Worm (Caenorhabditis elegans): Measurements from ENCODE around the gene pqn-74.

Gene pqn-74

DNA sequence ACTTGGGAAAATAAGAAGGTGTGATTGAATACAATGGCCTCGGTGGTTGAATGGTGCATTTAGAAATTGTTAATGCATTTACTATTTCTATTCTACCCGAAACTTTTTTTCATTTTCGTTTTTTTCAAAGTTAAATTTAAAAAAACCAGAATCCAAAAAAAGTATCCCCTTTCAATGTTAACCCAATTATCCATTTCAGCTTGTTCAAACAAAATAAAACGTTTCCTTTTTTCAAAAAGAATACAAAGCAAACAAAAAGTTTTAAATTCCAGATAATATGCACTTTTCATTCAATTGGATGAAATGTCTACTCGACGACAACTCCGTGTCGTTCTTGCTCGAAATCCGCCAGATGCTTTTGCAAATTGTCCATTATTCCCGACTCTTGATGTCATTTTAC, 11.3 kb upstream of the pqn-74 start, which contains the start of gene W02A2.5:
Gene W02A2.5, plus strand, starts transcription at position 301 of the 400 bp plus-strand sequence.
- TF ChIP-seq ceh-82 (tag; optimal IDR thresholded peaks at IDR 0.05) (no peak), sma-9 (GFP tag; optimal IDR thresholded peaks at IDR 0.05) (no peak), sma-9 (tag; optimal IDR thresholded peaks at IDR 0.05) (no peak), lin-13 (GFP tag; optimal IDR thresholded peaks at IDR 0.05) (no peak), unc-55 (GFP tag; optimal IDR thresholded peaks at IDR 0.05) (no peak)

DNA sequence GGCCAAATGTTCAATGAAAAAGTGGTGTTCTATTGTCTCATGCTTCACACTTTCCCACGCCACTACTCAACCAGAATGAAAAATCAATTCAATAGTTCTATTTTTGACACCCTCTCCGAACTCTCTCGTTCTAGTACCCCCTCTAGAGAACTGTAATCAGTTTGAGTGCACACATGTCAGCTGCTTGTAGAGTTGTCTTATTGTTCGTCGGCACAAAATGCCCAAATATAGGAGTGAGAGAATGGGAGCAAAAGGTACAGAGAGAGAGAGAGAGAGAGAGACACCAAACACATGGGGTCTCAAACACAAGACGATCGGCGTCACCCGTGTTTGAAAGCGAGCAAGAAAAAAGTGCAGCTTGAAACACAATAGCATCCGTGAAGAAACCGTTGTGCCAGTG, 3.1 kb upstream of the pqn-74 start:
- no peak for TF ChIP-seq nhr-77 (tag; optimal IDR thresholded peaks at IDR 0.05)
- TF ChIP-seq fos-1 (tag; optimal IDR thresholded peaks at IDR 0.05): peak; percentile 27
- TF ChIP-seq ceh-82 (tag; optimal IDR thresholded peaks at IDR 0.05): no peak
- no peak for TF ChIP-seq crh-2 (tag; optimal IDR thresholded peaks at IDR 0.05)
- TF ChIP-seq lsy-2 (tag; optimal IDR thresholded peaks at IDR 0.05): no peak
- TF ChIP-seq sem-4 (tag; optimal IDR thresholded peaks at IDR 0.05): no peak
- no peak for TF ChIP-seq egl-27 (tag; optimal IDR thresholded peaks at IDR 0.05)
- TF ChIP-seq ztf-4 (tag; optimal IDR thresholded peaks at IDR 0.05): no peak
- TF ChIP-seq nhr-23 (tag; optimal IDR thresholded peaks at IDR 0.05): no peak
- TF ChIP-seq unc-62 (GFP tag; optimal IDR thresholded peaks at IDR 0.05): no peak
- TF ChIP-seq mab-5 (tag; optimal IDR thresholded peaks at IDR 0.05): no peak
- no peak for TF ChIP-seq nhr-237 (tag; optimal IDR thresholded peaks at IDR 0.05)
- no peak for TF ChIP-seq nhr-21 (tag; optimal IDR thresholded peaks at IDR 0.05)
- TF ChIP-seq nhr-25 (tag; optimal IDR thresholded peaks at IDR 0.05): no peak
- TF ChIP-seq aly-2 (tag; optimal IDR thresholded peaks at IDR 0.05): no peak
- no peak for TF ChIP-seq ZK546.5 (tag; optimal IDR thresholded peaks at IDR 0.05)
- peak; percentile 53 for TF ChIP-seq nhr-129 (tag; optimal IDR thresholded peaks at IDR 0.05)
- TF ChIP-seq blmp-1 (tag; optimal IDR thresholded peaks at IDR 0.05; ENCODE audit: insufficient read depth): no peak
- TF ChIP-seq unc-39 (tag; optimal IDR thresholded peaks at IDR 0.05): no peak
- no peak for TF ChIP-seq dmd-4 (tag; optimal IDR thresholded peaks at IDR 0.05)
- TF ChIP-seq lin-39 (tag; optimal IDR thresholded peaks at IDR 0.05): no peak
- peak; percentile 23 for TF ChIP-seq F13H6.1 (tag; optimal IDR thresholded peaks at IDR 0.05)
- TF ChIP-seq snpc-4 (tag; optimal IDR thresholded peaks at IDR 0.05): no peak
- TF ChIP-seq gmeb-1 (tag; optimal IDR thresholded peaks at IDR 0.05): no peak
- TF ChIP-seq zag-1 (tag; optimal IDR thresholded peaks at IDR 0.05): no peak
- TF ChIP-seq nhr-12 (tag; optimal IDR thresholded peaks at IDR 0.05): no peak
- peak; percentile 34 for TF ChIP-seq sma-9 (GFP tag; optimal IDR thresholded peaks at IDR 0.05)
- TF ChIP-seq sma-9 (tag; optimal IDR thresholded peaks at IDR 0.05): no peak
- no peak for TF ChIP-seq elt-1 (tag; optimal IDR thresholded peaks at IDR 0.05)
- no peak for TF ChIP-seq lin-13 (GFP tag; optimal IDR thresholded peaks at IDR 0.05)
- no peak for TF ChIP-seq ceh-16 (tag; optimal IDR thresholded peaks at IDR 0.05)
- TF ChIP-seq alr-1 (tag; optimal IDR thresholded peaks at IDR 0.05): no peak
- TF ChIP-seq nhr-10 (tag; optimal IDR thresholded peaks at IDR 0.05): no peak
- no peak for TF ChIP-seq peb-1 (tag; optimal IDR thresholded peaks at IDR 0.05)
- no peak for TF ChIP-seq Y55F3AM.14 (GFP tag; optimal IDR thresholded peaks at IDR 0.05)
- TF ChIP-seq ztf-1 (GFP tag; conservative IDR thresholded peaks at IDR 0.05): no peak

DNA sequence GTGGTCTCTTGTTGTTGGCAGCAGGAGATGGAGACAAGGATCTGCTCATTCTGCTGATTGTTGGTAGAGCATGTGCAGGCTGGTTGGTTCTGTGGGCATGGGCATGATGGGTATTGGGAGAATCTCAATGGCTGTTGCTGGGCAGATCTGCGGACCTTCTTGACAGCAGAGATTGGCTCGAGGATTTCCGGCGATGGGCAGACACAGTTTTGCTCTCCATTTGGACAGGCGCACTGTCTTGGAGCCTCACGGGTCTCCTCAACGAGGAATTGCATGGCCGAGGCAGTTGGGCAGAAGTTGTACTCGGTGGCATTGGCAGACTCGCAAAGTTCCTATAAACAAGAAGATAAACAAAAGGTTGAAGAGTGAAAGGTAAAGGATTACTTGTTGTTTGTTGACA, 659 bp downstream of the pqn-74 start:
- TF ChIP-seq nhr-23 (tag; optimal IDR thresholded peaks at IDR 0.05): no peak
- no peak for TF ChIP-seq snpc-4 (tag; optimal IDR thresholded peaks at IDR 0.05)
- no peak for TF ChIP-seq nhr-237 (tag; optimal IDR thresholded peaks at IDR 0.05)
- no peak for TF ChIP-seq ztf-11 (tag; optimal IDR thresholded peaks at IDR 0.05)
- no peak for TF ChIP-seq nhr-11 (tag; optimal IDR thresholded peaks at IDR 0.05)
- TF ChIP-seq lsy-2 (tag; optimal IDR thresholded peaks at IDR 0.05): no peak
- TF ChIP-seq lin-13 (GFP tag; optimal IDR thresholded peaks at IDR 0.05): no peak
- TF ChIP-seq sma-9 (GFP tag; optimal IDR thresholded peaks at IDR 0.05): no peak
- TF ChIP-seq sma-9 (tag; optimal IDR thresholded peaks at IDR 0.05): no peak
- no peak for TF ChIP-seq sma-3 (GFP tag; optimal IDR thresholded peaks at IDR 0.05)
- TF ChIP-seq R02D3.7 (tag; optimal IDR thresholded peaks at IDR 0.05): no peak
- no peak for TF ChIP-seq ceh-16 (tag; optimal IDR thresholded peaks at IDR 0.05)
- no peak for TF ChIP-seq mab-5 (tag; optimal IDR thresholded peaks at IDR 0.05)
